Worm (Caenorhabditis elegans) whole organism, young adult: Measurements from ENCODE around the gene R10D12.8.

Source experiments
- fkh-3 ChIP-seq: sonication (generic microtip); optimal IDR thresholded peaks from 2 replicates; lab custom pipeline; 2016; ENCODE audit warnings: mild to moderate bottlenecking, missing genetic modification characterization, missing compliant biosample characterization
- let-526 ChIP-seq: fragments of 200-800 bp; sonication (Bioruptor generic); IDR thresholded peaks from 2 replicates; pipeline ENCODE4 v1.3.6; 2022; ENCODE audit warnings: missing genetic modification reagents, missing genetic modification characterization, missing compliant biosample characterization
- lin-54 ChIP-seq: fragments of 200-800 bp; sonication (Bioruptor generic); optimal IDR thresholded peaks from 2 replicates; lab custom pipeline; 2018; ENCODE audit warnings: mild to moderate bottlenecking, missing genetic modification characterization, missing compliant biosample characterization
- repo-1 ChIP-seq: sonication (generic microtip); optimal IDR thresholded peaks from 2 replicates; lab custom pipeline; 2017; ENCODE audit warnings: mild to moderate bottlenecking, missing genetic modification characterization, missing compliant biosample characterization
- ztf-28 ChIP-seq: fragments of 200-800 bp; sonication (Bioruptor generic); IDR thresholded peaks from 2 replicates; pipeline ENCODE4 v1.3.6; 2022; ENCODE audit warnings: missing genetic modification reagents, missing genetic modification characterization, missing compliant biosample characterization

ce11 chrV:13904446-13904845, 48.6 kb downstream of the R10D12.8 start, which contains the start of gene stdh-3:
- no peak for TF ChIP-seq repo-1
- no peak for TF ChIP-seq let-526 (GFP tag; lab: Robert Waterston, UW)
- TF ChIP-seq fkh-3 (tag; lab: Kevin White, UChicago) = no peak
- no peak for TF ChIP-seq lin-54 (GFP tag; lab: Kevin White, UChicago)
- no peak for TF ChIP-seq ztf-28 (GFP tag; lab: Robert Waterston, UW)
